Worm (Caenorhabditis elegans): ENCODE results near the gene Y70C5A.2.

Gene Y70C5A.2

DNA sequence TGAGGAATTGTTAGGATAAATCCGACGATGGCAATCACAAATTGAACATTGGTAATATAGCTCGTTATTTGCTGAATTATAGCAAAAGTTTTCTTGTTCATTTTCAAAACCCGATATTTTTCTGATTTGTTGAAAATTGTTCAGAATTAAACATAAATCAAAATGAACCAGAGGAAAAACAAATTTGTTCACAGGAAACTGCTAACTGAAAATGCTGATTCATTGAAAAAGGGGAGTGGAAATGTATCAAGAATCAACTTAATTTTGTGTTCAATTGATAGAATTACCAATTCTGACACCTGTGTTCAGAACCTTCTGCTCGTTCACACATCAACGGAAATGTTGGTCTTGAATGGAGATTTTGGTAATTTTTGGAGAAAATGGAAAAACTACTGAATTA lies 20.5 kb upstream of the Y70C5A.2 start, which contains the start of gene srw-77:
Gene srw-77 (minus strand): TSS at position 101 of the 400 bp plus-strand sequence.
- TF ChIP-seq eor-1 (tag; optimal IDR thresholded peaks at IDR 0.05) (no peak), ZK546.5 (tag; optimal IDR thresholded peaks at IDR 0.05) (no peak), nhr-77 (tag; optimal IDR thresholded peaks at IDR 0.05) (no peak), skn-1 (tag; optimal IDR thresholded peaks at IDR 0.05) (no peak), snpc-4 (tag; optimal IDR thresholded peaks at IDR 0.05) (no peak), nhr-43 (tag; optimal IDR thresholded peaks at IDR 0.05; ENCODE audit: poor library complexity, severe bottlenecking) (no peak), ceh-28 (tag; optimal IDR thresholded peaks at IDR 0.05) (no peak), nhr-76 (tag; optimal IDR thresholded peaks at IDR 0.05) (no peak), nhr-23 (tag; optimal IDR thresholded peaks at IDR 0.05) (no peak), zag-1 (tag; optimal IDR thresholded peaks at IDR 0.05) (no peak), nhr-12 (tag; optimal IDR thresholded peaks at IDR 0.05) (no peak), ceh-16 (tag; optimal IDR thresholded peaks at IDR 0.05) (no peak), lin-39 (tag; optimal IDR thresholded peaks at IDR 0.05) (no peak), ceh-82 (tag; optimal IDR thresholded peaks at IDR 0.05) (no peak), nhr-28 (tag; optimal IDR thresholded peaks at IDR 0.05) (no peak), ztf-11 (tag; optimal IDR thresholded peaks at IDR 0.05) (no peak)

DNA sequence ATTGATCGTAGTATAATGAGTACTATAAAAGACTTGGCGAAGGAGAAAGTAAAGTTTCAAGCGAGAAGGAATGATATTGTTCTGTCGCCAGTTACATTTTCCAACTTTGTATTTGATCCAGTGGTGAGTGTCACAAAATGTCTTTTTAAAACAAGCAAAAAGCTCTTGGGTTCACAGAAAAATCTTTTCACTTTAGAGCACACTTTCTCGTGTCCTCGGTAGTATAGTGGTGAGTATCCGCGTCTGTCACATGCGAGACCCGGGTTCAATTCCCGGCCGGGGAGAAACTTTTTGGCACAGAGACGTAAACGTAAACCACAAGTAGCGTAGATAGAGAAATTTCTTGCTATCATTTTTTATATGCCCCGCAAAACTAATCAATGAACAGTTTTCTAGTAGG lies 17.4 kb upstream of the Y70C5A.2 start:
- TF ChIP-seq ceh-9 (tag; optimal IDR thresholded peaks at IDR 0.05) (no peak), nhr-23 (tag; optimal IDR thresholded peaks at IDR 0.05) (no peak), nhr-76 (tag; optimal IDR thresholded peaks at IDR 0.05) (no peak), elt-2 (tag; optimal IDR thresholded peaks at IDR 0.05) (peak; percentile 32), lin-15B (tag; optimal IDR thresholded peaks at IDR 0.05) (no peak), unc-39 (tag; optimal IDR thresholded peaks at IDR 0.05) (no peak), nhr-77 (tag; optimal IDR thresholded peaks at IDR 0.05) (no peak), nfya-1 (tag; optimal IDR thresholded peaks at IDR 0.05; ENCODE audit: insufficient read depth) (no peak)

DNA sequence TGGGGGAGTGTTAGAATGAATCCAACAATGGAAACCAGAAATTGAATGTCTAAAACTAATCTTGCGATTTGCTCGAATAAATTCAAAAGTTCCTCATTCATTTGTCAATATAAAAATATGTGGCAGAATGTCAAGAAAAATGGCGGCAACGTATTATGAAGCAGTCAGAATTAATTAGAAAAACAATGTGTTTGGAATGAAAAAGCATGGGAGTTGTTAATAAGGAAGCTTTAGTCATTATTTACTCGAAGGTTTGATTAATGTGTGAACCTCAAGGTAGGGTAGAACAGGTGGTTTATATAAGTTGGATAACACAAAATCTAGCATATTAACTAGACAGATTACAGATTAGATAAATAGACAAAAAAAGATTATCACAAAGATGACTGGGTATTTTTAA lies 15.2 kb upstream of the Y70C5A.2 start, which contains the start of gene srw-76:
Gene srw-76 (minus strand): TSS at position 101 of the 400 bp plus-strand sequence.
- TF ChIP-seq R02D3.7 (tag; optimal IDR thresholded peaks at IDR 0.05) (no peak), ztf-11 (tag; optimal IDR thresholded peaks at IDR 0.05) (no peak), mdl-1 (tag; optimal IDR thresholded peaks at IDR 0.05) (no peak), tbx-2 (tag; optimal IDR thresholded peaks at IDR 0.05) (no peak), lin-15B (tag; optimal IDR thresholded peaks at IDR 0.05) (no peak), ZK546.5 (tag; optimal IDR thresholded peaks at IDR 0.05) (no peak), pqm-1 (tag; optimal IDR thresholded peaks at IDR 0.05) (no peak), lin-39 (tag; optimal IDR thresholded peaks at IDR 0.05) (no peak), ztf-4 (tag; optimal IDR thresholded peaks at IDR 0.05) (no peak), fkh-10 (GFP tag; optimal IDR thresholded peaks at IDR 0.05) (no peak)

DNA sequence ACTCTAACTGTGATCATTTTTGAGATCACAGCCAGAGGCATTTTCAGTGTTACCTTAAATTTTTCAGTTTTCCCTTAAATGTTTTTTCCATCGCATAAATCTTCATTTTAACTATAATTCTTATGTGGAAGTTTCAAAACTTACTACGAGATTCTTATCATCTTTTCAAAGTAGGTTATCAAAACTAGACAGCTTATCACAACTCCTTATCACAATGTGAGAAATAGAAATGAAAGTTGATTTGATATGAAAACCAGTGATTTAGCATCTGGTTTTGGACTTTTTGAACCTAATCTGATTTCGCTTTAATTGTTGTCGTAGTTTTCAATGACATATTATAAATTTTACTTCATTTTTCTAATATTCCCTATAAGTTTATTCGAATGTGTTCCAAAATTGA lies 12.9 kb upstream of the Y70C5A.2 start, which contains the start of gene mltn-11:
Gene mltn-11 (plus strand): TSS at position 276 of the 400 bp plus-strand sequence.
- TF ChIP-seq eor-1 (tag; optimal IDR thresholded peaks at IDR 0.05) = no peak
- TF ChIP-seq elt-2 (tag; optimal IDR thresholded peaks at IDR 0.05) = peak; percentile 28

DNA sequence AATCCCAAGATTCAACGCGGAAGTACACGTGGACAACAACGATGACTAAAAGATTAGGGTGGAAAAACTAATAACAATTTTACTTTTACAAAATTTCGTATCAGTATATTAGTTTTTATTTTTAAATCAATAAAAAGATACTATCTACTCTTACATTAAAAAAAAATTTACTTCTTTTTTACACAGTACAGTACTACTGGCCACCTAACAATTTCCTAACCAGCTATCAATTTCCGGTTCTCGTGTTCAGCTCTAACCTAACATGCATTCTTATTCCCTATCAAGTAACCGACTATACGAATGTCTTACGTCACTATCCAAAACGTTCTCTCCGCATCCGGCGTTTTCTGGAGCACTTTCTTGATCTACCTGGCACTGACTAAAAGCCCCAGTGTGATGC lies 6.6 kb upstream of the Y70C5A.2 start, which contains the start of gene srd-21:
Gene srd-21 (plus strand): TSS at position 301 of the 400 bp plus-strand sequence.
- TF ChIP-seq nhr-67 (tag; optimal IDR thresholded peaks at IDR 0.05) = no peak
- no peak for TF ChIP-seq daf-12 (tag; optimal IDR thresholded peaks at IDR 0.05)
- TF ChIP-seq nhr-43 (tag; optimal IDR thresholded peaks at IDR 0.05; ENCODE audit: poor library complexity, severe bottlenecking) = no peak
- TF ChIP-seq mml-1 (tag; optimal IDR thresholded peaks at IDR 0.05) = no peak
- no peak for TF ChIP-seq ceh-28 (tag; optimal IDR thresholded peaks at IDR 0.05)
- TF ChIP-seq nfya-1 (tag; optimal IDR thresholded peaks at IDR 0.05; ENCODE audit: insufficient read depth) = no peak
- TF ChIP-seq tbx-2 (tag; optimal IDR thresholded peaks at IDR 0.05) = no peak
- TF ChIP-seq snpc-4 (tag; optimal IDR thresholded peaks at IDR 0.05) = no peak
- no peak for TF ChIP-seq nhr-237 (tag; optimal IDR thresholded peaks at IDR 0.05)
- TF ChIP-seq ztf-4 (tag; optimal IDR thresholded peaks at IDR 0.05) = no peak
- TF ChIP-seq jun-1 (tag; optimal IDR thresholded peaks at IDR 0.05) = no peak
- no peak for TF ChIP-seq fkh-10 (GFP tag; optimal IDR thresholded peaks at IDR 0.05)
- no peak for TF ChIP-seq mdl-1 (tag; optimal IDR thresholded peaks at IDR 0.05)
- no peak for TF ChIP-seq nhr-23 (tag; optimal IDR thresholded peaks at IDR 0.05)
- no peak for TF ChIP-seq fos-1 (tag; optimal IDR thresholded peaks at IDR 0.05)

Measured in whole organism, L3 larva.